Fruit fly (Drosophila melanogaster) whole organism, wandering third instar larva: Measurements from ENCODE around the gene slf.

Experiments
- Abd-B ChIP-seq: fragments of >200 bp; optimal IDR thresholded peaks from 2 replicates; lab custom pipeline; 2017; ENCODE audit warnings: missing biosample characterization, missing genetic modification characterization
- CG32264 ChIP-seq: fragments of 200-800 bp; sonication (Bioruptor generic); optimal IDR thresholded peaks from 2 replicates; lab custom pipeline; 2016; ENCODE audit warnings: missing biosample characterization, missing genetic modification characterization
- CG9705 ChIP-seq: fragments of 200-800 bp; sonication (Bioruptor generic); optimal IDR thresholded peaks from 2 replicates; lab custom pipeline; 2018; ENCODE audit warnings: missing biosample characterization, mild to moderate bottlenecking, missing genetic modification characterization
- CrebA ChIP-seq: fragments of 200-800 bp; sonication (Bioruptor generic); optimal IDR thresholded peaks from 2 replicates; lab custom pipeline; 2016; ENCODE audit warnings: missing biosample characterization, mild to moderate bottlenecking, missing genetic modification characterization, borderline replicate concordance
- Dfd ChIP-seq: fragments of >200 bp; optimal IDR thresholded peaks from 2 replicates; lab custom pipeline; 2017; ENCODE audit warnings: missing biosample characterization, missing genetic modification characterization
- Dif ChIP-seq: fragments of 200-275, 200-300 bp; sonication (Bioruptor generic); optimal IDR thresholded peaks from 2 replicates; lab custom pipeline; 2018; ENCODE audit warnings: missing biosample characterization, missing genetic modification characterization; ENCODE audit not compliant: partially characterized antibody
- HLH106 ChIP-seq: fragments of 200-800 bp; optimal IDR thresholded peaks from 3 replicates; lab custom pipeline; 2019; ENCODE audit warnings: missing biosample characterization, mild to moderate bottlenecking, missing genetic modification characterization, moderate library complexity
- Hnf4 ChIP-seq: fragments of 200-800 bp; sonication (Bioruptor generic); optimal IDR thresholded peaks from 2 replicates; lab custom pipeline; 2016; ENCODE audit warnings: missing biosample characterization, mild to moderate bottlenecking, missing genetic modification characterization
- Hr78 ChIP-seq: fragments of >200 bp; optimal IDR thresholded peaks from 2 replicates; lab custom pipeline; 2017; ENCODE audit warnings: missing biosample characterization, missing genetic modification characterization
- Hr83 ChIP-seq: fragments of 200-300 bp; sonication (Bioruptor generic); optimal IDR thresholded peaks from 2 replicates; lab custom pipeline; 2016; ENCODE audit warnings: missing biosample characterization, mild to moderate bottlenecking, missing genetic modification characterization, moderate library complexity; ENCODE audit not compliant: poor library complexity, severe bottlenecking
- Jra ChIP-seq: sonication (Bioruptor generic); optimal IDR thresholded peaks from 2 replicates; lab custom pipeline; 2016; ENCODE audit warnings: missing biosample characterization, missing genetic modification characterization
- Mio ChIP-seq: sonication (Bioruptor generic); optimal IDR thresholded peaks from 2 replicates; lab custom pipeline; 2016; ENCODE audit warnings: missing biosample characterization, missing genetic modification characterization
- Myc ChIP-seq: fragments of >200 bp; optimal IDR thresholded peaks from 2 replicates; lab custom pipeline; 2017
- N ChIP-seq: fragments of >200 bp; optimal IDR thresholded peaks from 2 replicates; lab custom pipeline; 2018; ENCODE audit warnings: missing biosample characterization, missing external identifiers, missing genetic modification characterization
- OdsH ChIP-seq: fragments of 200-800 bp; sonication (Bioruptor generic); optimal IDR thresholded peaks from 2 replicates; lab custom pipeline; 2016; ENCODE audit warnings: missing biosample characterization, mild to moderate bottlenecking, missing genetic modification characterization
- Rel ChIP-seq, 2 experiments: fragments of 200-800 bp; sonication (Bioruptor generic) in 1 of 2; optimal IDR thresholded peaks; 2 replicates in 1 of 2; 3 replicates in 1 of 2; lab custom pipeline; 2016 to 2019; ENCODE audit warnings: mild to moderate bottlenecking in 2 of 2, missing biosample characterization in 2 of 2, missing genetic modification characterization in 2 of 2, moderate library complexity in 1 of 2
- Sp1 ChIP-seq: fragments of 200-800 bp; sonication (Bioruptor generic); optimal IDR thresholded peaks from 3 replicates; lab custom pipeline; 2019; ENCODE audit warnings: missing biosample characterization, mild to moderate bottlenecking, missing genetic modification characterization, moderate library complexity
- Vsx2 ChIP-seq: fragments of 200-300, 225-300 bp; sonication (Bioruptor generic); optimal IDR thresholded peaks from 2 replicates; lab custom pipeline; 2018; ENCODE audit warnings: missing biosample characterization, missing genetic modification characterization; ENCODE audit not compliant: partially characterized antibody
- br ChIP-seq: fragments of 200-800 bp; sonication (Bioruptor generic); optimal IDR thresholded peaks from 2 replicates; lab custom pipeline; 2016; ENCODE audit warnings: missing biosample characterization, missing genetic modification characterization
- brk ChIP-seq: fragments of 200-800 bp; sonication (Bioruptor generic); optimal IDR thresholded peaks from 2 replicates; lab custom pipeline; 2016; ENCODE audit warnings: missing biosample characterization, mild to moderate bottlenecking, missing genetic modification characterization
- dl ChIP-seq, 2 experiments: fragments of 175-275, 200-275 bp in 1 of 2; fragments of 200-275 bp in 1 of 2; sonication (Bioruptor generic); optimal IDR thresholded peaks; lab custom pipeline; 2018; ENCODE audit warnings: mild to moderate bottlenecking in 2 of 2, missing biosample characterization in 2 of 2, missing genetic modification characterization in 2 of 2, moderate library complexity in 2 of 2; ENCODE audit not compliant: partially characterized antibody in 2 of 2, insufficient read depth in 1 of 2
- dmrt93B ChIP-seq: fragments of 200-800 bp; sonication (Bioruptor generic); optimal IDR thresholded peaks from 2 replicates; lab custom pipeline; 2018; ENCODE audit warnings: missing biosample characterization, mild to moderate bottlenecking, missing genetic modification characterization
- dsf ChIP-seq: sonication (Bioruptor generic); optimal IDR thresholded peaks from 2 replicates; lab custom pipeline; 2016; ENCODE audit warnings: missing biosample characterization, missing genetic modification characterization, borderline replicate concordance
- ey ChIP-seq: fragments of 200-800 bp; sonication (Bioruptor generic); optimal IDR thresholded peaks from 2 replicates; lab custom pipeline; 2016; ENCODE audit warnings: missing biosample characterization, missing genetic modification characterization
- foxo ChIP-seq, 2 experiments: fragments of 200-800 bp; sonication (Bioruptor generic); optimal IDR thresholded peaks; 2 replicates in 1 of 2; 3 replicates in 1 of 2; lab custom pipeline; 2016 to 2017; ENCODE audit warnings: missing biosample characterization in 2 of 2, missing genetic modification characterization in 2 of 2
- fru ChIP-seq: fragments of 200-800 bp; sonication (Bioruptor generic); optimal IDR thresholded peaks from 3 replicates; lab custom pipeline; 2016; ENCODE audit warnings: missing biosample characterization, mild to moderate bottlenecking, missing genetic modification characterization
- h ChIP-seq: fragments of 200-800 bp; sonication (Bioruptor generic); optimal IDR thresholded peaks from 3 replicates; lab custom pipeline; 2016; ENCODE audit warnings: missing biosample characterization, mild to moderate bottlenecking, missing genetic modification characterization
- jim ChIP-seq: fragments of 175-275, 200-325 bp; sonication (Bioruptor generic); optimal IDR thresholded peaks from 2 replicates; lab custom pipeline; 2016; ENCODE audit warnings: missing biosample characterization, mild to moderate bottlenecking, missing genetic modification characterization
- pan ChIP-seq: fragments of >200 bp; optimal IDR thresholded peaks from 2 replicates; lab custom pipeline; 2017
- psq ChIP-seq: fragments of 200-800 bp; sonication (Bioruptor generic); optimal IDR thresholded peaks from 3 replicates; lab custom pipeline; 2017; ENCODE audit warnings: missing biosample characterization, mild to moderate bottlenecking, missing genetic modification characterization, moderate library complexity
- rgr ChIP-seq: fragments of 200-800 bp; sonication (Bioruptor generic); optimal IDR thresholded peaks from 3 replicates; lab custom pipeline; 2016; ENCODE audit warnings: missing biosample characterization, mild to moderate bottlenecking, missing genetic modification characterization
- sage ChIP-seq: fragments of 200-800 bp; sonication (Bioruptor generic); optimal IDR thresholded peaks from 2 replicates; lab custom pipeline; 2016; ENCODE audit warnings: missing biosample characterization, mild to moderate bottlenecking, missing genetic modification characterization
- sv ChIP-seq: fragments of 200-800 bp; sonication (Bioruptor generic); optimal IDR thresholded peaks from 3 replicates; lab custom pipeline; 2016; ENCODE audit warnings: missing biosample characterization, missing genetic modification characterization
- tai ChIP-seq: sonication (Bioruptor generic); optimal IDR thresholded peaks from 2 replicates; lab custom pipeline; 2016; ENCODE audit warnings: missing biosample characterization, missing genetic modification characterization
- woc ChIP-seq: sonication (Bioruptor generic); optimal IDR thresholded peaks from 2 replicates; lab custom pipeline; 2016; ENCODE audit warnings: missing biosample characterization, mild to moderate bottlenecking, missing genetic modification characterization

slf gene

dm6 chr2L:4847191-4847853 is 45.6 kb upstream of the slf start, which contains the start of the genes mxt and CG11927:
mxt (minus strand) TSS chr2L:4847295.
CG11927 (plus strand) TSS chr2L:4847766.
- TF ChIP-seq CG9705 (GFP tag; lab: Kevin White, UChicago) (peak; percentile 35), OdsH (GFP tag; lab: Kevin White, UChicago) (no peak), Dfd (GFP tag; lab: Kevin White, UChicago) (no peak), dsf (GFP tag; lab: Kevin White, UChicago) (no peak), CG32264 (no peak), Hr78 (no peak), pan (lab: Kevin White, UChicago) (no peak), woc (GFP tag; lab: Kevin White, UChicago) (peak; percentile 62), jim (peak; percentile 54), sv (GFP tag; lab: Kevin White, UChicago) (peak; percentile 57), Jra (no peak), Myc (lab: Kevin White, UChicago) (peak; percentile 67), brk (GFP tag; lab: Kevin White, UChicago) (no peak), Mio (GFP tag; lab: Kevin White, UChicago) (no peak), CrebA (GFP tag; lab: Kevin White, UChicago) (no peak), Hnf4 (GFP tag; lab: Kevin White, UChicago) (no peak), psq (peak; percentile 43), Vsx2 (GFP tag; lab: Kevin White, UChicago) (no peak), foxo (GFP tag; optimal IDR thresholded peaks at IDR 0.05; lab: Kevin White, UChicago) (peak in 1 of 2 experiments; percentile 62), sage (GFP tag; lab: Kevin White, UChicago) (peak; percentile 31), Dif (GFP tag; lab: Kevin White, UChicago) (no peak), dl (GFP tag; optimal IDR thresholded peaks at IDR 0.05; lab: Kevin White, UChicago; ENCODE audit: insufficient read depth in 1 of 2, partially characterized antibody in 2 of 2) (no peak), rgr (peak; percentile 42), HLH106 (peak; percentile 62), Sp1 (peak; percentile 41), N (no peak), Abd-B (GFP tag; lab: Kevin White, UChicago) (no peak), br (GFP tag; lab: Kevin White, UChicago) (peak; percentile 2), dmrt93B (GFP tag; lab: Kevin White, UChicago) (no peak), fru (peak; percentile 27), h (GFP tag; lab: Kevin White, UChicago) (peak; percentile 45), Hr83 (GFP tag; lab: Kevin White, UChicago) (peak; percentile 67), Rel (GFP tag; optimal IDR thresholded peaks at IDR 0.05; lab: Kevin White, UChicago) (no peak), Rel (tag; optimal IDR thresholded peaks at IDR 0.05; lab: Kevin White, UChicago) (peak; percentile 100), ey (GFP tag; lab: Kevin White, UChicago) (peak; percentile 38)
- TF ChIP-seq, all 38 proteins: peak for 17

dm6 chr2L:4846629-4847125 is 45.0 kb upstream of the slf start:
- no peak for TF ChIP-seq Hr78
- no peak for TF ChIP-seq tai (GFP tag; lab: Kevin White, UChicago)
- TF ChIP-seq sv (GFP tag; lab: Kevin White, UChicago), result no peak
- no peak for TF ChIP-seq dmrt93B (GFP tag; lab: Kevin White, UChicago)
- no peak for TF ChIP-seq psq
- no peak for TF ChIP-seq Dfd (GFP tag; lab: Kevin White, UChicago)
- no peak for TF ChIP-seq br (GFP tag; lab: Kevin White, UChicago)
- no peak for TF ChIP-seq Hr83 (GFP tag; lab: Kevin White, UChicago)
- TF ChIP-seq Jra, result no peak
- TF ChIP-seq dsf (GFP tag; lab: Kevin White, UChicago), result no peak
- no peak for TF ChIP-seq CG9705 (GFP tag; lab: Kevin White, UChicago)
